Fruit fly (Drosophila melanogaster): ENCODE measurements around the gene Pgam5.

Gene Pgam5

dm6 chrX:1845413-1845951 is 27.9 kb downstream of the Pgam5 start (continued):
- TF ChIP-seq CG15479 (GFP tag; optimal IDR thresholded peaks at IDR 0.05), result no peak
- peak; percentile 65 for TF ChIP-seq CG1603 (tag; optimal IDR thresholded peaks at IDR 0.05)
- TF ChIP-seq dimm (GFP tag; IDR thresholded peaks at IDR 0.05), result no peak
- TF ChIP-seq twi (tag; optimal IDR thresholded peaks at IDR 0.05), result no peak
- no peak for TF ChIP-seq CG6854 (GFP tag; optimal IDR thresholded peaks at IDR 0.05)
- peak; percentile 44 for TF ChIP-seq Side (GFP tag; optimal IDR thresholded peaks at IDR 0.05)
- TF ChIP-seq Asciz (GFP tag; optimal IDR thresholded peaks at IDR 0.05), result peak; percentile 55
- TF ChIP-seq CG10979 (tag; optimal IDR thresholded peaks at IDR 0.05), result no peak
- no peak for TF ChIP-seq ap (GFP tag; IDR thresholded peaks at IDR 0.05)
- TF ChIP-seq Lim3 (GFP tag; IDR thresholded peaks at IDR 0.05), result no peak
- peak; percentile 2 for TF ChIP-seq CG12391 (tag; optimal IDR thresholded peaks at IDR 0.05)
- no peak for TF ChIP-seq crol (GFP tag; IDR thresholded peaks at IDR 0.05)
- no peak for TF ChIP-seq unc-4 (GFP tag; IDR thresholded peaks at IDR 0.05; ENCODE audit: partially characterized antibody)
- peak; percentile 48 for TF ChIP-seq en (GFP tag; optimal IDR thresholded peaks at IDR 0.05)
- TF ChIP-seq Deaf1 (tag; optimal IDR thresholded peaks at IDR 0.05), result no peak
- no peak for TF ChIP-seq fd64A (GFP tag; optimal IDR thresholded peaks at IDR 0.05)
- TF ChIP-seq bab2 (GFP tag; optimal IDR thresholded peaks at IDR 0.05), result peak; percentile 84
- TF ChIP-seq psq (GFP tag; optimal IDR thresholded peaks at IDR 0.05), result no peak
- no peak for TF ChIP-seq Nf-YB (GFP tag; optimal IDR thresholded peaks at IDR 0.05)
- TF ChIP-seq B-H1 (GFP tag; IDR thresholded peaks at IDR 0.05), result peak; percentile 31; the same call in 1 of the 3 replicates
- TF ChIP-seq CG1832 (GFP tag; optimal IDR thresholded peaks at IDR 0.05), result no peak
- no peak for TF ChIP-seq Scr (GFP tag; IDR thresholded peaks at IDR 0.05; ENCODE audit: partially characterized antibody)
- peak; percentile 13 for TF ChIP-seq CG6765 (GFP tag; optimal IDR thresholded peaks at IDR 0.05)
- TF ChIP-seq Hmx (GFP tag; optimal IDR thresholded peaks at IDR 0.05), result no peak
- TF ChIP-seq vvl (GFP tag; IDR thresholded peaks at IDR 0.05), result peak; percentile 35
- TF ChIP-seq Adf1 (GFP tag; IDR thresholded peaks at IDR 0.05), result no peak; the same call in 1 of the 2 replicates
- TF ChIP-seq CG1529 (GFP tag; optimal IDR thresholded peaks at IDR 0.05), result no peak
- TF ChIP-seq CG13123 (GFP tag; optimal IDR thresholded peaks at IDR 0.05), result peak; percentile 49
- no peak for TF ChIP-seq sna (GFP tag; IDR thresholded peaks at IDR 0.05; ENCODE audit: partially characterized antibody)
- TF ChIP-seq pan (optimal IDR thresholded peaks at IDR 0.05), result no peak
- TF ChIP-seq pan (GFP tag; optimal IDR thresholded peaks at IDR 0.05 in 1 of 2, IDR thresholded peaks at IDR 0.05 in 1 of 2), result peak in 1 of 2 experiments; percentile 63
- no peak for TF ChIP-seq CG7745 (tag; optimal IDR thresholded peaks at IDR 0.05)
- peak; percentile 15; the same call in 1 of the 3 replicates for TF ChIP-seq row (GFP tag; IDR thresholded peaks at IDR 0.05)
- TF ChIP-seq HHEX (GFP tag; optimal IDR thresholded peaks at IDR 0.05), result peak; percentile 70
- no peak for TF ChIP-seq ind (GFP tag; optimal IDR thresholded peaks at IDR 0.05)
- no peak for TF ChIP-seq slou (GFP tag; optimal IDR thresholded peaks at IDR 0.05)
- peak; percentile 36 for TF ChIP-seq CG9876 (GFP tag; optimal IDR thresholded peaks at IDR 0.05)
- no peak for TF ChIP-seq CG34224 (GFP tag; IDR thresholded peaks at IDR 0.05; ENCODE audit: partially characterized antibody)
- no peak for TF ChIP-seq run (tag; optimal IDR thresholded peaks at IDR 0.05)
- TF ChIP-seq CG17568 (GFP tag; optimal IDR thresholded peaks at IDR 0.05), result peak; percentile 43
- no peak for TF ChIP-seq Bgb (GFP tag; IDR thresholded peaks at IDR 0.05; ENCODE audit: partially characterized antibody)
- no peak for TF ChIP-seq CG7963 (GFP tag; IDR thresholded peaks at IDR 0.05; ENCODE audit: partially characterized antibody)
- TF ChIP-seq CG8290 (GFP tag; optimal IDR thresholded peaks at IDR 0.05), result no peak
- TF ChIP-seq CG8290 (tag; optimal IDR thresholded peaks at IDR 0.05), result peak in 1 of 2 experiments; percentile 85
- TF ChIP-seq Eip74EF (GFP tag; optimal IDR thresholded peaks at IDR 0.05), result no peak
- TF ChIP-seq Abd-B (GFP tag; optimal IDR thresholded peaks at IDR 0.05), result no peak
- no peak for TF ChIP-seq jigr1 (GFP tag; IDR thresholded peaks at IDR 0.05)
- peak; percentile 61 for TF ChIP-seq sug (tag; optimal IDR thresholded peaks at IDR 0.05)
- no peak for TF ChIP-seq HLHmδ (GFP tag; optimal IDR thresholded peaks at IDR 0.05)
- TF ChIP-seq ac (GFP tag; optimal IDR thresholded peaks at IDR 0.05), result no peak

All from whole organism, embryonic.